Worm (Caenorhabditis elegans) whole organism, L4 larva: ENCODE results near the gene hizr-1.

Experiments used
- F10B5.3 ChIP-seq: sonication (generic microtip); optimal IDR thresholded peaks from 2 replicates; lab custom pipeline; 2016; ENCODE audit warnings: mild to moderate bottlenecking, missing genetic modification characterization, missing compliant biosample characterization
- T20F7.1 ChIP-seq: fragments of 200-800 bp; sonication (Bioruptor generic); optimal IDR thresholded peaks from 2 replicates; lab custom pipeline; 2018; ENCODE audit warnings: mild to moderate bottlenecking, missing genetic modification characterization, missing compliant biosample characterization
- T26A8.4 ChIP-seq: fragments of 200-800 bp; sonication (Bioruptor generic); IDR thresholded peaks from 2 replicates; pipeline ENCODE4 v1.3.6; 2022; ENCODE audit warnings: missing genetic modification characterization, missing compliant biosample characterization
- Y48G9A.11 ChIP-seq: fragments of 200-800 bp; sonication (Bioruptor generic); IDR thresholded peaks from 2 replicates; pipeline ENCODE4 v1.3.6; 2022; ENCODE audit warnings: missing genetic modification reagents, missing genetic modification characterization, missing compliant biosample characterization
- ZK337.2 ChIP-seq: fragments of 200-800 bp; sonication (Bioruptor generic); IDR thresholded peaks from 2 replicates; pipeline ENCODE4 v1.3.6; 2022; ENCODE audit warnings: missing genetic modification reagents, missing genetic modification characterization, missing compliant biosample characterization
- aha-1 ChIP-seq: fragments of 150-350 bp; peaks from one replicate; lab custom pipeline; 2014; ENCODE audit warnings: missing biosample characterization, missing genetic modification characterization
- arid-1 ChIP-seq: fragments of 200-800 bp; sonication (Bioruptor generic); conservative IDR thresholded peaks from 2 replicates; pipeline ENCODE4 v1.3.6; 2022; ENCODE audit warnings: missing genetic modification reagents, missing genetic modification characterization, missing compliant biosample characterization
- ceh-20 ChIP-seq: fragments of 200-800 bp; sonication (Bioruptor generic); IDR thresholded peaks from 2 replicates; pipeline ENCODE4 v1.3.6; 2022; ENCODE audit warnings: missing genetic modification reagents, missing genetic modification characterization, missing compliant biosample characterization
- ceh-28 ChIP-seq: fragments of 150-350 bp; optimal IDR thresholded peaks from 2 replicates; lab custom pipeline; 2014; ENCODE audit warnings: missing biosample characterization, missing genetic modification reagents, missing genetic modification characterization
- cey-2 ChIP-seq: sonication (generic microtip); optimal IDR thresholded peaks from 3 replicates; lab custom pipeline; 2017; ENCODE audit warnings: missing genetic modification characterization, mild to moderate bottlenecking, missing compliant biosample characterization, antibody characterized with exemption, borderline replicate concordance; ENCODE audit not compliant: insufficient read depth
- daf-16 ChIP-seq, 3 experiments: sonication (generic microtip); optimal IDR thresholded peaks; 2 replicates each; lab custom pipeline; 2016 to 2017; ENCODE audit warnings: missing genetic modification characterization in 3 of 3, missing genetic modification reagents in 3 of 3, mild to moderate bottlenecking in 2 of 3, missing compliant biosample characterization in 2 of 3, missing biosample characterization in 1 of 3, moderate library complexity in 1 of 3
- dmd-6 ChIP-seq: fragments of 200-800 bp; sonication (Bioruptor generic); IDR thresholded peaks from 2 replicates; pipeline ENCODE4 v1.3.6; 2022; ENCODE audit warnings: missing genetic modification reagents, missing genetic modification characterization, missing compliant biosample characterization
- dve-1 ChIP-seq: sonication (generic microtip); optimal IDR thresholded peaks from 2 replicates; lab custom pipeline; 2017; ENCODE audit warnings: antibody characterized with exemption, mild to moderate bottlenecking, missing genetic modification characterization, missing compliant biosample characterization; ENCODE audit not compliant: insufficient read depth
- egl-27 ChIP-seq: sonication (generic microtip); optimal IDR thresholded peaks from 3 replicates; lab custom pipeline; 2017; ENCODE audit warnings: missing biosample characterization, missing genetic modification reagents, missing genetic modification characterization
- fkh-10 ChIP-seq: fragments of 150-350 bp; optimal IDR thresholded peaks from 2 replicates; lab custom pipeline; 2014; ENCODE audit warnings: missing biosample characterization, missing genetic modification reagents, missing genetic modification characterization
- gei-8 ChIP-seq: fragments of 200-800 bp; sonication (Bioruptor generic); optimal IDR thresholded peaks from 2 replicates; lab custom pipeline; 2018; ENCODE audit warnings: mild to moderate bottlenecking, missing genetic modification characterization, missing compliant biosample characterization
- hlh-11 ChIP-seq: fragments of 200-800 bp; sonication (Bioruptor generic); optimal IDR thresholded peaks from 2 replicates; lab custom pipeline; 2018; ENCODE audit warnings: mild to moderate bottlenecking, missing genetic modification characterization, missing compliant biosample characterization
- lin-1 ChIP-seq: fragments of 200-800 bp; sonication (Bioruptor generic); IDR thresholded peaks from 2 replicates; pipeline ENCODE4 v1.3.6; 2022; ENCODE audit warnings: missing genetic modification reagents, missing genetic modification characterization, missing compliant biosample characterization
- lin-15B ChIP-seq: fragments of 150-350 bp; sonication (generic microtip); optimal IDR thresholded peaks from 3 replicates; lab custom pipeline; 2014; ENCODE audit warnings: missing biosample characterization, missing genetic modification characterization
- lin-29 ChIP-seq: fragments of 200-800 bp; sonication (Bioruptor generic); IDR thresholded peaks from 2 replicates; pipeline ENCODE4 v1.3.6; 2022; ENCODE audit warnings: missing genetic modification reagents, missing genetic modification characterization, missing compliant biosample characterization
- lsy-2 ChIP-seq, 2 experiments: fragments of 150-350 bp in 1 of 2; sonication (generic microtip) in 1 of 2; optimal IDR thresholded peaks; 2 replicates each; lab custom pipeline; 2014 to 2017; ENCODE audit warnings: missing biosample characterization in 2 of 2, missing genetic modification characterization in 2 of 2
- madf-5 ChIP-seq, 2 experiments: fragments of 200-800 bp; sonication (Bioruptor generic); IDR thresholded peaks; 2 replicates each; pipeline ENCODE4 v1.3.6; 2022; ENCODE audit warnings: missing compliant biosample characterization in 2 of 2, missing genetic modification characterization in 2 of 2
- mdl-1 ChIP-seq, 2 experiments: fragments of 150-350 bp in 1 of 2; sonication (generic microtip) in 1 of 2; optimal IDR thresholded peaks; 2 replicates each; lab custom pipeline; 2014 to 2017; ENCODE audit warnings: missing biosample characterization in 2 of 2, missing genetic modification characterization in 2 of 2
- mes-2 ChIP-seq: sonication (generic microtip); optimal IDR thresholded peaks from 2 replicates; lab custom pipeline; 2016; ENCODE audit warnings: missing genotype, mild to moderate bottlenecking, missing genetic modification characterization, missing compliant biosample characterization; ENCODE audit not compliant: poor library complexity, severe bottlenecking
- nhr-111 ChIP-seq: fragments of 200-800 bp; sonication (Bioruptor generic); optimal IDR thresholded peaks from 2 replicates; lab custom pipeline; 2018; ENCODE audit warnings: mild to moderate bottlenecking, missing genetic modification characterization, missing compliant biosample characterization
- nhr-25 ChIP-seq: sonication (generic microtip); optimal IDR thresholded peaks from 2 replicates; lab custom pipeline; 2017; ENCODE audit warnings: missing genetic modification characterization, mild to moderate bottlenecking, missing compliant biosample characterization, antibody characterized with exemption, moderate library complexity, borderline replicate concordance; ENCODE audit not compliant: insufficient read depth
- nhr-28 ChIP-seq: fragments of 150-350 bp; optimal IDR thresholded peaks from 2 replicates; lab custom pipeline; 2014; ENCODE audit warnings: missing biosample characterization, missing genetic modification characterization
- nhr-48 ChIP-seq: sonication (generic microtip); optimal IDR thresholded peaks from 2 replicates; lab custom pipeline; 2016; ENCODE audit warnings: mild to moderate bottlenecking, missing genetic modification characterization, missing compliant biosample characterization
- nhr-76 ChIP-seq: fragments of 150-350 bp; optimal IDR thresholded peaks from 2 replicates; lab custom pipeline; 2014; ENCODE audit warnings: missing biosample characterization, missing genetic modification characterization
- nhr-77 ChIP-seq: fragments of 150-350 bp; optimal IDR thresholded peaks from 2 replicates; lab custom pipeline; 2014; ENCODE audit warnings: missing biosample characterization, missing genetic modification characterization
- pha-4 ChIP-seq, 2 experiments: fragments of 150-350 bp in 1 of 2; fragments of 200-800 bp in 1 of 2; sonication (Bioruptor generic) in 1 of 2; IDR thresholded peaks in 1 of 2; optimal IDR thresholded peaks in 1 of 2; 2 replicates each; pipeline versions ENCODE4 v1.3.6 to Lab custom; 2014 to 2022; ENCODE audit warnings: missing genetic modification characterization in 2 of 2, missing genetic modification reagents in 2 of 2, missing biosample characterization in 1 of 2, missing compliant biosample characterization in 1 of 2
- php-3 ChIP-seq: fragments of 200-800 bp; sonication (Bioruptor generic); IDR thresholded peaks from 2 replicates; pipeline ENCODE4 v1.3.6; 2022; ENCODE audit warnings: missing genetic modification reagents, missing genetic modification characterization, missing compliant biosample characterization
- pqm-1 ChIP-seq: sonication (generic microtip); optimal IDR thresholded peaks from 2 replicates; lab custom pipeline; 2017; ENCODE audit warnings: missing biosample characterization, missing genetic modification characterization
- saeg-2 ChIP-seq: fragments of 200-800 bp; sonication (Bioruptor generic); IDR thresholded peaks from 2 replicates; pipeline ENCODE4 v1.3.6; 2022; ENCODE audit warnings: missing genetic modification reagents, missing genetic modification characterization, missing compliant biosample characterization
- sdz-12 ChIP-seq: fragments of 200-800 bp; sonication (Bioruptor generic); optimal IDR thresholded peaks from 2 replicates; lab custom pipeline; 2018; ENCODE audit warnings: mild to moderate bottlenecking, missing genetic modification characterization, missing compliant biosample characterization
- skn-1 ChIP-seq: fragments of 150-350 bp; optimal IDR thresholded peaks from 2 replicates; lab custom pipeline; 2014; ENCODE audit warnings: missing biosample characterization, missing genetic modification characterization
- spr-3 ChIP-seq: fragments of 200-800 bp; sonication (Bioruptor generic); optimal IDR thresholded peaks from 2 replicates; lab custom pipeline; 2018; ENCODE audit warnings: mild to moderate bottlenecking, missing genetic modification characterization, missing compliant biosample characterization
- tag-97 ChIP-seq: fragments of 200-800 bp; sonication (Bioruptor generic); IDR thresholded peaks from 2 replicates; pipeline ENCODE4 v1.3.6; 2022; ENCODE audit warnings: missing genetic modification characterization, missing compliant biosample characterization
- unc-130 ChIP-seq: sonication (generic microtip); optimal IDR thresholded peaks from 2 replicates; lab custom pipeline; 2016; ENCODE audit warnings: missing genetic modification reagents, missing genetic modification characterization, missing compliant biosample characterization
- unc-39 ChIP-seq: sonication (generic microtip); optimal IDR thresholded peaks from 2 replicates; lab custom pipeline; 2017; ENCODE audit warnings: missing biosample characterization, missing genetic modification characterization
- vab-7 ChIP-seq: fragments of 200-800 bp; sonication (Bioruptor generic); IDR thresholded peaks from 2 replicates; pipeline ENCODE4 v1.3.6; 2022; ENCODE audit warnings: missing genetic modification reagents, missing genetic modification characterization, missing compliant biosample characterization
- zfp-3 ChIP-seq: fragments of 200-800 bp; sonication (Bioruptor generic); conservative IDR thresholded peaks from 2 replicates; pipeline ENCODE4 v1.3.6; 2022; ENCODE audit warnings: missing genetic modification reagents, missing genetic modification characterization, missing compliant biosample characterization
- ztf-11 ChIP-seq: fragments of 150-350 bp; optimal IDR thresholded peaks from 2 replicates; lab custom pipeline; 2014; ENCODE audit warnings: missing biosample characterization, missing genetic modification characterization
- ztf-7 ChIP-seq: fragments of 150-350 bp; optimal IDR thresholded peaks from 2 replicates; lab custom pipeline; 2014; ENCODE audit warnings: missing biosample characterization, missing genetic modification characterization

The hizr-1 gene

DNA sequence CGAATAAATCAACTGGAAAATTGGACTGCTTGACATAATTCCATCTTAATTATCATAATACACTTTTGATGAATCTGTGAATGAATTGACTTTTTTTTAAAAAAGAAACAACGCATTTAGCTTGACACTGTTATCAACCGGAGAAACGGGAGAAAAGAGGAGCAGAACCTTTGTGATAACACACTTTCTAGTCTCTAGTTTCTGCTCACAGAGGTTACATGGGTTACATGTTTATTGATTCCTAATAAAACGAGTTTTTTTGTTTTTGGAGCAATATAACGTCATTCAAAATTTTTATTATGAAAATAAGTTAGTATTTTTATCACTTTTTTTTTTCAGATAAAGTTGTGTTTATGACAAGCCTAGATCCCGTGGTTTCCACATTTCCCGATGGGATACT, at the start of gene hizr-1:
Gene hizr-1 (plus strand): TSS at position 340 of the 400 bp plus-strand sequence.
- TF ChIP-seq T20F7.1 (GFP tag; lab: Kevin White, UChicago) (no peak), php-3 (GFP tag; lab: Robert Waterston, UW) (peak; percentile 15; the same call in 1 of the 2 replicates), daf-16 (GFP tag; optimal IDR thresholded peaks at IDR 0.05; lab: Kevin White, UChicago) (no peak), daf-16 (tag; optimal IDR thresholded peaks at IDR 0.05; lab: Kevin White, UChicago) (peak; percentile 68), Y48G9A.11 (no peak), nhr-77 (tag; lab: Kevin White, UChicago) (no peak), pqm-1 (tag; lab: Kevin White, UChicago) (peak; percentile 68), gei-8 (no peak), fkh-10 (GFP tag; lab: Kevin White, UChicago) (no peak), hlh-11 (tag; lab: Kevin White, UChicago) (peak; percentile 26), pha-4 (GFP tag; IDR thresholded peaks at IDR 0.05; lab: Robert Waterston, UW) (no peak), pha-4 (tag; optimal IDR thresholded peaks at IDR 0.05; lab: Kevin White, UChicago) (no peak), aha-1 (tag; lab: Kevin White, UChicago) (peak; percentile 1), nhr-25 (tag; lab: Kevin White, UChicago) (no peak), ztf-7 (no peak), dve-1 (tag; lab: Kevin White, UChicago) (peak; percentile 36), nhr-28 (peak; percentile 68)

DNA sequence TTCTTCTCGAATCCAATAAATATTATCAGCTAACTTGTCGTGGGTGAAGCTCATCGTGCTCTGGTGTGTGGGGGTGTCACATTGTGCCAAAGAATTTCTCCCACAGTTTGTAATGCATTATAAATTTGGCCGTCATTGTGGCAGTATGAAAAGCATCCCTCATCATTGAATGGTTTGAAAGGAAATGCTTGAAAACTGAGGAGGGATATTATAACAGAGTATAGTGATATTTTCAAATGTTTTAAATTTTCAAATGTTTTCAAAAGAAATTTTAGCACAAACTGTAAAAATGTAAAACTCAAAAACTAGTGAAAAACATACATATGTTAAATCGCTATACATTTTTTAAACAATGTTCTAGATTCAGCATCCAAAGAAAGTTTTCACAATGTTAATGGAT, 49.1 kb upstream of the hizr-1 start, which contains the start of gene C03A3.3:
Gene C03A3.3 (minus strand): TSS at position 101 of the 400 bp plus-strand sequence.
- TF ChIP-seq ceh-28 (tag; lab: Kevin White, UChicago) (no peak), unc-130 (GFP tag; lab: Kevin White, UChicago) (no peak), ztf-11 (no peak), ZK337.2 (GFP tag; lab: Robert Waterston, UW) (no peak), nhr-76 (tag; lab: Kevin White, UChicago) (no peak), lin-15B (tag; lab: Kevin White, UChicago) (no peak), zfp-3 (no peak), spr-3 (no peak), mes-2 (tag; lab: Kevin White, UChicago) (no peak), T26A8.4 (GFP tag; lab: Robert Waterston, UW) (no peak), sdz-12 (GFP tag; lab: Kevin White, UChicago) (no peak), cey-2 (tag; lab: Kevin White, UChicago) (no peak), lsy-2 (tag; optimal IDR thresholded peaks at IDR 0.05; lab: Kevin White, UChicago) (no peak), lin-1 (GFP tag; lab: Robert Waterston, UW) (no peak), dmd-6 (GFP tag; lab: Robert Waterston, UW) (no peak), mdl-1 (tag; optimal IDR thresholded peaks at IDR 0.05; lab: Kevin White, UChicago) (no peak), gei-8 (no peak), saeg-2 (no peak)

DNA sequence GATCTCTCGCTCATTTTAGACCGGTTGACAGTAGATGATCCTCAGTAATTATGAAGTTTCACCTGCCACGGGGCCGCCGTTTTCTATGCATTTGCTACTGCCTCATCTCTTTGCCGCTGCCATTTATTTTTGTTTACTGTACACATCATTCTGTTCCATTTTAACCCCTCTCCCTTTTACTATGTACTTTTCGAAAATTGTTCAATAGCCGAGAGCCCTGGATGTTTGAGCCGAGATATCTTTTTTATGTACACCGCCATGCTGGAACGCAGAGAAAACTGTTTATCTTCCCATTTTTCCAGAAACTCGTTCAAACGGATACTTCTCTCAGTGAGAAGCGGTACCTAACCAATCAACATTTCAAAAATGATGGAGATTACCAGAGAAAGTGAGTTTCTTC, 47.2 kb upstream of the hizr-1 start, which contains the start of gene ifa-1:
Gene ifa-1 (plus strand): TSS at position 301 of the 400 bp plus-strand sequence.
- TF ChIP-seq arid-1 (no peak), unc-39 (tag; lab: Kevin White, UChicago) (no peak)

DNA sequence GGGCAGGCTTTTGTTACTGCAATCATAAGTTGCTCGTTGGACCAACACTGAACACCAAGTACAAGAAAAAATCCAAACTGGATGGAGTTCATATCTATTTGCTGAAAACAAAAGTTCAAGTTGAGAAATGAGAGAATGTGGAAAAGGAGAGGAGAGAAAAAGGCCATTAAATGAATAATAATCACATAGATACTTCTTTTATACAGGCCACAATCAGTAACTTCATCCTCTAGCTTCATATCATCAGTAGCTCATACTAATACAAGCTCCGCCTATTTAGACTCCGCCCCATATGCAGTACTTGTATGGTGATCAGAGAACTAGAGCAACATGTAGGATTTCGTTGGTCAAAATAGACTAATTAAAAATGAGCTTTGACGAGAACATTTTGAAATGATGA, 38.8 kb upstream of the hizr-1 start, which contains the start of gene F38B2.2:
Gene F38B2.2 (minus strand): TSS at position 101 of the 400 bp plus-strand sequence.
- no peak for TF ChIP-seq ceh-20 (GFP tag; lab: Robert Waterston, UW)
- TF ChIP-seq daf-16 (GFP tag; optimal IDR thresholded peaks at IDR 0.05; lab: Kevin White, UChicago): no peak
- TF ChIP-seq daf-16 (tag; optimal IDR thresholded peaks at IDR 0.05; lab: Kevin White, UChicago): no peak
- TF ChIP-seq nhr-111 (GFP tag; lab: Kevin White, UChicago): no peak
- no peak for TF ChIP-seq php-3 (GFP tag; lab: Robert Waterston, UW)
- no peak for TF ChIP-seq vab-7 (GFP tag; lab: Robert Waterston, UW)
- no peak for TF ChIP-seq skn-1 (tag; lab: Kevin White, UChicago)
- TF ChIP-seq lin-29 (GFP tag; lab: Robert Waterston, UW): no peak
- TF ChIP-seq egl-27 (tag; lab: Kevin White, UChicago): no peak
- no peak for TF ChIP-seq F10B5.3 (tag; lab: Kevin White, UChicago)
- no peak for TF ChIP-seq dmd-6 (GFP tag; lab: Robert Waterston, UW)
- TF ChIP-seq tag-97 (GFP tag; lab: Robert Waterston, UW): no peak
- no peak for TF ChIP-seq nhr-48 (tag; lab: Kevin White, UChicago)
- no peak for TF ChIP-seq fkh-10 (GFP tag; lab: Kevin White, UChicago)
- no peak for TF ChIP-seq madf-5 (GFP tag; IDR thresholded peaks at IDR 0.05; lab: Robert Waterston, UW)
- TF ChIP-seq dve-1 (tag; lab: Kevin White, UChicago): no peak
